Fruit fly (Drosophila melanogaster) whole organism, prepupa: ENCODE measurements around the gene Pura.

ENCODE experiments used
- CG10669 ChIP-seq: fragments of 200-800 bp; sonication (Bioruptor generic); optimal IDR thresholded peaks from 3 replicates; lab custom pipeline; 2018; ENCODE audit warnings: missing biosample characterization, mild to moderate bottlenecking, missing genetic modification characterization, moderate library complexity
- CG11762 ChIP-seq: fragments of 200-800 bp; sonication (Bioruptor generic); optimal IDR thresholded peaks from 3 replicates; lab custom pipeline; 2016; ENCODE audit warnings: missing biosample characterization, missing genetic modification characterization; ENCODE audit not compliant: insufficient read depth
- CG11902 ChIP-seq: fragments of 200-800 bp; sonication (Bioruptor generic); optimal IDR thresholded peaks from 3 replicates; lab custom pipeline; 2016; ENCODE audit warnings: missing biosample characterization, missing genetic modification characterization
- CG15336 ChIP-seq: fragments of 200-800 bp; sonication (Bioruptor generic); IDR thresholded peaks from 2 replicates; pipeline ENCODE4 v1.3.6; 2022; ENCODE audit warnings: missing biosample characterization, missing genetic modification characterization
- CG1621 ChIP-seq: fragments of 200-800 bp; sonication (Bioruptor generic); optimal IDR thresholded peaks from 3 replicates; lab custom pipeline; 2018; ENCODE audit warnings: missing biosample characterization, mild to moderate bottlenecking, missing genetic modification characterization
- CG3032 ChIP-seq: fragments of 200-800 bp; optimal IDR thresholded peaks from 2 replicates; lab custom pipeline; 2019; ENCODE audit warnings: missing biosample characterization, mild to moderate bottlenecking, missing genetic modification characterization, moderate library complexity
- CG31627 ChIP-seq: fragments of 200-800 bp; sonication (Bioruptor generic); optimal IDR thresholded peaks from 3 replicates; lab custom pipeline; 2016; ENCODE audit warnings: missing biosample characterization, missing genetic modification characterization
- CG32006 ChIP-seq: fragments of 200-800 bp; sonication (Bioruptor generic); optimal IDR thresholded peaks from 3 replicates; lab custom pipeline; 2017; ENCODE audit warnings: missing biosample characterization, mild to moderate bottlenecking, missing genetic modification characterization
- CG3919 ChIP-seq: fragments of 200-800 bp; sonication (Bioruptor generic); optimal IDR thresholded peaks from 3 replicates; lab custom pipeline; 2016; ENCODE audit warnings: missing biosample characterization, missing genetic modification characterization
- CG4318 ChIP-seq: fragments of 200-800 bp; sonication (Bioruptor generic); optimal IDR thresholded peaks from 3 replicates; lab custom pipeline; 2017; ENCODE audit warnings: missing biosample characterization, mild to moderate bottlenecking, missing genetic modification characterization
- CG6163 ChIP-seq: fragments of 200-800 bp; sonication (Bioruptor generic); IDR thresholded peaks from 3 replicates; pipeline ENCODE4 v1.3.6; 2022; ENCODE audit warnings: missing biosample characterization, missing genetic modification characterization
- CG6792 ChIP-seq: fragments of 200-800 bp; sonication (Bioruptor generic); optimal IDR thresholded peaks from 3 replicates; lab custom pipeline; 2016; ENCODE audit warnings: missing biosample characterization, missing genetic modification characterization
- CG6808 ChIP-seq: fragments of 200-800 bp; sonication (Bioruptor generic); optimal IDR thresholded peaks from 3 replicates; lab custom pipeline; 2017; ENCODE audit warnings: missing biosample characterization, missing genetic modification characterization, mild to moderate bottlenecking, moderate library complexity, missing genetic modification reagents
- CG6854 ChIP-seq: fragments of 200-800 bp; sonication (Bioruptor generic); optimal IDR thresholded peaks from 2 replicates; lab custom pipeline; 2017; ENCODE audit warnings: missing biosample characterization, mild to moderate bottlenecking, missing genetic modification characterization
- CG8119 ChIP-seq: fragments of 200-800 bp; sonication (Bioruptor generic); IDR thresholded peaks from 3 replicates; pipeline ENCODE4 v1.3.6; 2022; ENCODE audit warnings: missing biosample characterization, missing genetic modification characterization
- CG8632 ChIP-seq: fragments of 200-800 bp; sonication (Bioruptor generic); optimal IDR thresholded peaks from 3 replicates; lab custom pipeline; 2016; ENCODE audit warnings: missing biosample characterization, missing genetic modification characterization
- CG9139 ChIP-seq: fragments of 200-800 bp; sonication (Bioruptor generic); optimal IDR thresholded peaks from 3 replicates; lab custom pipeline; 2017; ENCODE audit warnings: missing biosample characterization, mild to moderate bottlenecking, missing genetic modification characterization
- Eip75B ChIP-seq: fragments of 200-800 bp; sonication (Bioruptor generic); optimal IDR thresholded peaks from 3 replicates; lab custom pipeline; 2016; ENCODE audit warnings: missing biosample characterization, missing genetic modification characterization
- Eip78C ChIP-seq: fragments of 200-800 bp; sonication (Bioruptor generic); peaks from one replicate; lab custom pipeline; 2016; ENCODE audit warnings: missing biosample characterization, missing genetic modification characterization
- Ets21C ChIP-seq: fragments of 200-800 bp; sonication (Bioruptor generic); optimal IDR thresholded peaks from 3 replicates; lab custom pipeline; 2016; ENCODE audit warnings: missing biosample characterization, missing genetic modification characterization
- Ets96B ChIP-seq: fragments of 200-800 bp; optimal IDR thresholded peaks from 2 replicates; lab custom pipeline; 2019; ENCODE audit warnings: missing biosample characterization, mild to moderate bottlenecking, missing genetic modification characterization, moderate library complexity
- Gug ChIP-seq: fragments of 200-800 bp; sonication (Bioruptor generic); IDR thresholded peaks from 2 replicates; pipeline ENCODE4 v1.3.6; 2022; ENCODE audit warnings: missing biosample characterization, missing genetic modification characterization
- Hr38 ChIP-seq: sonication (Bioruptor generic); optimal IDR thresholded peaks from 2 replicates; lab custom pipeline; 2016; ENCODE audit warnings: missing biosample characterization, missing genetic modification characterization
- Hr4 ChIP-seq: fragments of 200-800 bp; sonication (Bioruptor generic); optimal IDR thresholded peaks from 3 replicates; lab custom pipeline; 2016; ENCODE audit warnings: missing biosample characterization, missing genetic modification characterization
- Lpt ChIP-seq: fragments of 200-800 bp; sonication (Bioruptor generic); optimal IDR thresholded peaks from 3 replicates; lab custom pipeline; 2016; ENCODE audit warnings: missing biosample characterization, missing genetic modification characterization
- OdsH ChIP-seq: fragments of 200-800 bp; sonication (Bioruptor generic); optimal IDR thresholded peaks from 3 replicates; lab custom pipeline; 2016; ENCODE audit warnings: missing biosample characterization, missing genetic modification characterization
- Smox ChIP-seq: fragments of 200-800 bp; sonication (Bioruptor generic); optimal IDR thresholded peaks from 3 replicates; lab custom pipeline; 2016; ENCODE audit warnings: missing biosample characterization, missing genetic modification characterization
- Sox102F ChIP-seq: fragments of 200-800 bp; sonication (Bioruptor generic); optimal IDR thresholded peaks from 2 replicates; lab custom pipeline; 2016; ENCODE audit warnings: missing biosample characterization, mild to moderate bottlenecking, missing genetic modification characterization
- Sox14 ChIP-seq: fragments of 200-800 bp; sonication (Bioruptor generic); optimal IDR thresholded peaks from 3 replicates; lab custom pipeline; 2016; ENCODE audit warnings: missing biosample characterization, missing genetic modification characterization
- Sox15 ChIP-seq: fragments of 200-800 bp; sonication (Bioruptor generic); optimal IDR thresholded peaks from 3 replicates; lab custom pipeline; 2016; ENCODE audit warnings: missing biosample characterization, missing genetic modification characterization
- acj6 ChIP-seq: fragments of 200-800 bp; sonication (Bioruptor generic); optimal IDR thresholded peaks from 3 replicates; lab custom pipeline; 2016; ENCODE audit warnings: missing biosample characterization, missing genetic modification characterization
- dac ChIP-seq: fragments of 200-800 bp; sonication (Bioruptor generic); optimal IDR thresholded peaks from 2 replicates; lab custom pipeline; 2017; ENCODE audit warnings: missing biosample characterization, mild to moderate bottlenecking, missing genetic modification characterization
- eg ChIP-seq: fragments of 200-800 bp; sonication (Bioruptor generic); IDR thresholded peaks from 3 replicates; pipeline ENCODE4 v1.3.6; 2022; ENCODE audit warnings: missing biosample characterization, missing genetic modification characterization
- fd59A ChIP-seq: fragments of 200-800 bp; sonication (Bioruptor generic); optimal IDR thresholded peaks from 2 replicates; lab custom pipeline; 2017; ENCODE audit warnings: missing biosample characterization, mild to moderate bottlenecking, missing genetic modification characterization, missing genetic modification reagents
- lz ChIP-seq: fragments of 200-800 bp; sonication (Bioruptor generic); optimal IDR thresholded peaks from 3 replicates; lab custom pipeline; 2016; ENCODE audit warnings: missing biosample characterization, missing genetic modification characterization
- net ChIP-seq: fragments of 200-800 bp; sonication (Bioruptor generic); optimal IDR thresholded peaks from 3 replicates; lab custom pipeline; 2016; ENCODE audit warnings: missing biosample characterization, missing genetic modification characterization
- salr ChIP-seq, 2 experiments: fragments of 200-800 bp; sonication (Bioruptor generic); optimal IDR thresholded peaks; 3 replicates each; lab custom pipeline; 2016 to 2018; ENCODE audit warnings: missing biosample characterization in 2 of 2, missing genetic modification characterization in 2 of 2, mild to moderate bottlenecking in 1 of 2
- ss ChIP-seq, 2 experiments: fragments of 200-800 bp; sonication (Bioruptor generic); optimal IDR thresholded peaks; 2 replicates in 1 of 2; 3 replicates in 1 of 2; lab custom pipeline; 2017 to 2018; ENCODE audit warnings: mild to moderate bottlenecking in 2 of 2, missing biosample characterization in 2 of 2, missing genetic modification characterization in 2 of 2, moderate library complexity in 1 of 2
- svp ChIP-seq: fragments of 200-800 bp; sonication (Bioruptor generic); peaks from one replicate; lab custom pipeline; 2016; ENCODE audit warnings: missing biosample characterization, missing genetic modification characterization
- topi ChIP-seq: fragments of 200-800 bp; sonication (Bioruptor generic); optimal IDR thresholded peaks from 3 replicates; lab custom pipeline; 2016; ENCODE audit warnings: missing biosample characterization, missing genetic modification characterization
- vri ChIP-seq: fragments of 200-800 bp; sonication (Bioruptor generic); optimal IDR thresholded peaks from 3 replicates; lab custom pipeline; 2016; ENCODE audit warnings: missing biosample characterization, mild to moderate bottlenecking, missing genetic modification characterization

Gene Pura

DNA sequence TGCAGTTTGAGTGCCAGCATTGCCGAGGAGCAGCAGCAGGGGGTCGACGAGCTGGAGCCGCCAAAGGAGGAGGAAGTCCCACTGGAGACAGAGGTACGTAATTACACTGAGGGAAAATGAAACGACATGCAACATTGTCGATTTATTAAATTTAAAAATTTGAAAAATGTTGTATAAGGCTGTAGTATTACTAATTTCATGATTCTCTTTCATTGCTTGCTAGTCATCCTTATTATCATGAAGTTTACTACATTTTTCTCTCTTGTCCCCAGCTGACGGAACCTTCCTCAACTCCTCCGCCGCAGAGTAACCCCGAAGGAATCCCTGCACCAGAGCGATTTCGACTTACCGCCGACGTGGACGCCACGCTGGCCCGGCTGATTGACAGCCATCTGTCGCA is 10.5 kb downstream of the Pura start (continued):
- TF ChIP-seq CG4318 (GFP tag; lab: Kevin White, UChicago) (no peak), Sox15 (GFP tag; lab: Kevin White, UChicago) (no peak), ss (GFP tag; optimal IDR thresholded peaks at IDR 0.05; lab: Kevin White, UChicago) (peak; percentile 19 to 40), CG11902 (GFP tag; lab: Kevin White, UChicago) (peak; percentile 7), topi (GFP tag; lab: Kevin White, UChicago) (peak; percentile 42), CG31627 (GFP tag; lab: Kevin White, UChicago) (peak; percentile 30), CG1621 (no peak), acj6 (peak; percentile 31), CG8632 (no peak), Ets96B (peak; percentile 47), CG10669 (peak; percentile 14), eg (GFP tag; lab: Robert Waterston, UW) (no peak), Sox14 (GFP tag; lab: Kevin White, UChicago) (peak; percentile 41), Eip75B (GFP tag; lab: Kevin White, UChicago) (peak; percentile 33), lz (GFP tag; lab: Kevin White, UChicago) (peak; percentile 21), Sox102F (GFP tag; lab: Kevin White, UChicago) (peak; percentile 9), Hr4 (GFP tag; lab: Kevin White, UChicago) (no peak), Lpt (no peak), svp (peak; percentile 59), Hr38 (GFP tag; lab: Kevin White, UChicago) (no peak), fd59A (GFP tag; lab: Kevin White, UChicago) (peak; percentile 37), vri (GFP tag; lab: Kevin White, UChicago) (no peak), Gug (GFP tag; lab: Robert Waterston, UW) (no peak), dac (no peak), CG6854 (GFP tag; lab: Kevin White, UChicago) (no peak), salr (GFP tag; optimal IDR thresholded peaks at IDR 0.05; lab: Kevin White, UChicago) (no peak), CG6808 (GFP tag; lab: Kevin White, UChicago) (peak; percentile 34), CG9139 (GFP tag; lab: Kevin White, UChicago) (no peak), CG11762 (GFP tag; lab: Kevin White, UChicago) (no peak), CG6792 (GFP tag; lab: Kevin White, UChicago) (peak; percentile 18), CG15336 (GFP tag; lab: Robert Waterston, UW) (no peak), CG32006 (GFP tag; lab: Kevin White, UChicago) (peak; percentile 14), Ets21C (GFP tag; lab: Kevin White, UChicago) (no peak), net (GFP tag; lab: Kevin White, UChicago) (no peak)

DNA sequence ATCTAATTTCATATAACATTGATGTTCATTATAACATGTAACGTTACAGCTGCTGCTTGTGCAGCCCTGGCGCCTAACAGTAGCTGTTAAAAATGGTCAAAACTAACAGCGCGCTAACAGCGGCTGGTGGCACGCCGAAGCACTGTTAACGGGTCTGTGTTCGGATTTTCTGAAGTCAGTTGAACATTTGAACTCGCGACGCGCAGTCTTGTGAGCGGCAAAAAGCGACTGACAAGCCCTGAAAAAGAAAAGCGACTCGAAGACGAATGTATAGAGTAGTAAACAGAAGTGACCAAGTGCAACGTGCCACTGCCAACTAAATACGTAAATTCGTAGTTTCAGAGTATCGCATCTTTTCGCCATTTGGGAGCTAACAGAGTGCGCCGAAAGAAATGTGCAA is 12.0 kb downstream of the Pura start:
- peak; percentile 66 for TF ChIP-seq Eip78C (GFP tag; lab: Kevin White, UChicago)
- no peak for TF ChIP-seq CG8119 (GFP tag; lab: Robert Waterston, UW)
- no peak for TF ChIP-seq topi (GFP tag; lab: Kevin White, UChicago)
- TF ChIP-seq eg (GFP tag; lab: Robert Waterston, UW): peak; percentile 55; the same call in 1 of the 3 replicates
- TF ChIP-seq CG3032 (tag; lab: Kevin White, UChicago): no peak
- TF ChIP-seq svp: peak; percentile 55
- TF ChIP-seq Smox (GFP tag; lab: Kevin White, UChicago): no peak
- peak; percentile 13 for TF ChIP-seq CG3919 (GFP tag; lab: Kevin White, UChicago)
- TF ChIP-seq CG11902 (GFP tag; lab: Kevin White, UChicago): no peak
- TF ChIP-seq ss (GFP tag; optimal IDR thresholded peaks at IDR 0.05; lab: Kevin White, UChicago): peak; percentile 8 to 26
- peak; percentile 38; the same call in 1 of the 3 replicates for TF ChIP-seq CG6163
- TF ChIP-seq OdsH: peak; percentile 5
